Worm (Caenorhabditis elegans): ENCODE results near the gene kdin-1.

- TF ChIP-seq pqm-1 (tag; optimal IDR thresholded peaks at IDR 0.05) (no peak), sea-2 (GFP tag; optimal IDR thresholded peaks at IDR 0.05) (no peak), jun-1 (tag; optimal IDR thresholded peaks at IDR 0.05) (no peak), snpc-4 (tag; optimal IDR thresholded peaks at IDR 0.05) (peak; percentile 5), fos-1 (tag; optimal IDR thresholded peaks at IDR 0.05) (no peak), fkh-10 (GFP tag; optimal IDR thresholded peaks at IDR 0.05) (no peak), skn-1 (tag; optimal IDR thresholded peaks at IDR 0.05) (peak; percentile 31), nhr-237 (tag; optimal IDR thresholded peaks at IDR 0.05) (no peak)
These were observed 11.8 kb upstream of the kdin-1 start for ce11 chrIV:11026648-11027047.

Measured in whole organism, L3 larva.